Fruit fly (Drosophila melanogaster) S2 (cell line): ENCODE results near the gene frc.

Experiments used
- CG8478 ChIP-seq: fragments of >200 bp; optimal IDR thresholded peaks from 2 replicates; lab custom pipeline; 2018
- CTCF ChIP-seq, 2 experiments: fragments of >200 bp; optimal IDR thresholded peaks; 2 replicates each; lab custom pipeline; 2018

DNA sequence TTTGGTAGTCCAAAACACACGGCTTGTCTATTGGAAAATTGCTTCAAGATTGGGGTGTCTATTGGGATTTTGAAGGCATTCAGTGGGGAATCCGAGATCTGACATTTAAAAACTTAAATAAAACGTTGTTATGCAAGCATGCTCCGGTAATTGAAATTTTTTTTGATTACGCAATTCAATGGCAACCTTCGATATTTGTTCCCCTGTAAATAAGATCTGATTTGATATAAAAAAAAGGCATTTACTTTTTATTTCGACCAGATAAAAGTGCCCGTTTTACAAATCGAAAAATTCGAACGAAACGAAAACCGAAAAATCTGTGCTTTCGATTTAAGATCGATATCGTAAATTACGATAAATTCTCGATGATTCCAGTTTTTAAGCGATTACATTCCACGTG is 45.8 kb upstream of the frc start, which contains the start of the genes CG13733 and qjt:
- TF ChIP-seq CG8478 (no peak), CTCF (optimal IDR thresholded peaks at IDR 0.05; lab: Kevin White, UChicago) (no peak)
